Worm (Caenorhabditis elegans): Measurements from ENCODE around the gene C16A3.5.

The C16A3.5 gene

ce11 chrIII:6402810-6403209 is 22.2 kb downstream of the C16A3.5 start:
- TF ChIP-seq ets-4 (tag; optimal IDR thresholded peaks at IDR 0.05) (no peak), K09A11.1 (tag; optimal IDR thresholded peaks at IDR 0.05; ENCODE audit: insufficient read depth) (no peak), elt-4 (tag; optimal IDR thresholded peaks at IDR 0.05) (no peak), lim-6 (tag; optimal IDR thresholded peaks at IDR 0.05) (no peak), nfya-1 (tag; optimal IDR thresholded peaks at IDR 0.05) (no peak), ceh-34 (tag; optimal IDR thresholded peaks at IDR 0.05) (no peak), tbx-7 (tag; optimal IDR thresholded peaks at IDR 0.05) (no peak), pha-4 (tag; optimal IDR thresholded peaks at IDR 0.05) (no peak)

ce11 chrIII:6405121-6405520 is 24.5 kb downstream of the C16A3.5 start:
- TF ChIP-seq rnt-1 (tag; optimal IDR thresholded peaks at IDR 0.05): no peak
- TF ChIP-seq nfya-1 (tag; optimal IDR thresholded peaks at IDR 0.05): peak; percentile 18
- no peak for TF ChIP-seq eyg-1 (tag; optimal IDR thresholded peaks at IDR 0.05)
- TF ChIP-seq fkh-10 (GFP tag; optimal IDR thresholded peaks at IDR 0.05): no peak
- TF ChIP-seq syd-9 (tag; optimal IDR thresholded peaks at IDR 0.05): no peak
- TF ChIP-seq ahr-1 (tag; optimal IDR thresholded peaks at IDR 0.05): no peak
- TF ChIP-seq ceh-18 (tag; optimal IDR thresholded peaks at IDR 0.05): peak; percentile 73
- TF ChIP-seq lin-11 (tag; optimal IDR thresholded peaks at IDR 0.05): no peak
- no peak for TF ChIP-seq nhr-11 (tag; optimal IDR thresholded peaks at IDR 0.05)
- no peak for TF ChIP-seq tbx-2 (tag; optimal IDR thresholded peaks at IDR 0.05)
- TF ChIP-seq unc-55 (GFP tag; optimal IDR thresholded peaks at IDR 0.05): peak; percentile 92
- no peak for TF ChIP-seq zip-5 (tag; optimal IDR thresholded peaks at IDR 0.05)
- no peak for TF ChIP-seq npax-4 (tag; optimal IDR thresholded peaks at IDR 0.05)
- TF ChIP-seq pqm-1 (tag; optimal IDR thresholded peaks at IDR 0.05): no peak
- TF ChIP-seq lim-6 (tag; optimal IDR thresholded peaks at IDR 0.05): no peak
- TF ChIP-seq hlh-8 (tag; optimal IDR thresholded peaks at IDR 0.05): no peak
- no peak for TF ChIP-seq ttx-3 (tag; optimal IDR thresholded peaks at IDR 0.05)
- TF ChIP-seq sox-2 (GFP tag; IDR thresholded peaks at IDR 0.05): no peak
- TF ChIP-seq pros-1 (tag; optimal IDR thresholded peaks at IDR 0.05): no peak
- no peak for TF ChIP-seq ztf-16 (tag; optimal IDR thresholded peaks at IDR 0.05)
- no peak for TF ChIP-seq ceh-24 (tag; optimal IDR thresholded peaks at IDR 0.05)
- TF ChIP-seq pat-9 (tag; optimal IDR thresholded peaks at IDR 0.05): no peak
- peak; percentile 60 for TF ChIP-seq ceh-34 (tag; optimal IDR thresholded peaks at IDR 0.05)
- no peak for TF ChIP-seq madf-2 (tag; optimal IDR thresholded peaks at IDR 0.05)
- TF ChIP-seq pag-3 (tag; optimal IDR thresholded peaks at IDR 0.05; ENCODE audit: borderline replicate concordance): no peak
- TF ChIP-seq pha-4 (tag; optimal IDR thresholded peaks at IDR 0.05): no peak
- no peak for TF ChIP-seq ceh-6 (GFP tag; optimal IDR thresholded peaks at IDR 0.05)
- TF ChIP-seq ets-4 (tag; optimal IDR thresholded peaks at IDR 0.05): no peak

ce11 chrIII:6406829-6407228 is 26.3 kb downstream of the C16A3.5 start, which contains the start of gene let-756:
TSS of gene let-756 (plus strand) at chrIII:6407129.
- TF ChIP-seq ceh-34 (tag; optimal IDR thresholded peaks at IDR 0.05): no peak
- TF ChIP-seq fkh-6 (tag; optimal IDR thresholded peaks at IDR 0.05): no peak
- no peak for TF ChIP-seq tbx-7 (tag; optimal IDR thresholded peaks at IDR 0.05)
- TF ChIP-seq K02D7.2 (tag; optimal IDR thresholded peaks at IDR 0.05): no peak
- no peak for TF ChIP-seq pax-1 (tag; optimal IDR thresholded peaks at IDR 0.05)
- no peak for TF ChIP-seq unc-55 (GFP tag; optimal IDR thresholded peaks at IDR 0.05)
- TF ChIP-seq unc-86 (tag; optimal IDR thresholded peaks at IDR 0.05): no peak

- TF ChIP-seq npax-4 (tag; optimal IDR thresholded peaks at IDR 0.05) (no peak), ceh-48 (tag; optimal IDR thresholded peaks at IDR 0.05) (no peak), che-1 (tag; optimal IDR thresholded peaks at IDR 0.05) (no peak), ahr-1 (tag; optimal IDR thresholded peaks at IDR 0.05) (no peak), ceh-45 (GFP tag; IDR thresholded peaks at IDR 0.05) (no peak), ama-1 (optimal IDR thresholded peaks at IDR 0.05) (no peak), fkh-10 (GFP tag; optimal IDR thresholded peaks at IDR 0.05) (no peak), lim-6 (tag; optimal IDR thresholded peaks at IDR 0.05) (no peak), ceh-2 (tag; optimal IDR thresholded peaks at IDR 0.05) (no peak), T23F11.4 (GFP tag; optimal IDR thresholded peaks at IDR 0.05) (no peak), ets-4 (tag; optimal IDR thresholded peaks at IDR 0.05) (no peak), mec-3 (tag; optimal IDR thresholded peaks at IDR 0.05; ENCODE audit: borderline replicate concordance) (no peak), pax-1 (tag; optimal IDR thresholded peaks at IDR 0.05) (no peak), unc-3 (GFP tag; conservative IDR thresholded peaks at IDR 0.05) (no peak), unc-3 (tag; optimal IDR thresholded peaks at IDR 0.05) (no peak), dve-1 (tag; optimal IDR thresholded peaks at IDR 0.05) (no peak), Y22D7AL.16 (tag; optimal IDR thresholded peaks at IDR 0.05) (no peak), rnt-1 (tag; optimal IDR thresholded peaks at IDR 0.05) (no peak), pha-4 (tag; optimal IDR thresholded peaks at IDR 0.05) (no peak), unc-42 (tag; optimal IDR thresholded peaks at IDR 0.05) (no peak), madf-2 (tag; optimal IDR thresholded peaks at IDR 0.05) (no peak)
Observed at ce11 chrIII:6411430-6411829, 30.9 kb downstream of the C16A3.5 start.

Measured in whole organism, late embryonic.